Fruit fly (Drosophila melanogaster) whole organism, embryonic: ENCODE results near the gene Pex16.

Experiments used
- Aef1 ChIP-seq: fragments of 200-800 bp; sonication (Bioruptor generic); IDR thresholded peaks from 3 replicates; pipeline ENCODE4 v1.3.6; 2022; ENCODE audit warnings: missing biosample characterization, missing genetic modification characterization
- BtbVII ChIP-seq: fragments of 200-800 bp; sonication (Bioruptor generic); optimal IDR thresholded peaks from 3 replicates; lab custom pipeline; 2017; ENCODE audit warnings: missing biosample characterization, mild to moderate bottlenecking, missing genetic modification characterization
- CG10366 ChIP-seq: fragments of 200-800 bp; sonication (Bioruptor generic); IDR thresholded peaks from 2 replicates; pipeline ENCODE4 v1.3.6; 2022; ENCODE audit warnings: missing biosample characterization, missing genetic modification characterization
- CG10979 ChIP-seq: fragments of 200-800 bp; sonication (Bioruptor generic); optimal IDR thresholded peaks from 2 replicates; lab custom pipeline; 2018; ENCODE audit warnings: missing biosample characterization, mild to moderate bottlenecking, missing genetic modification characterization, moderate library complexity
- CG11504 ChIP-seq: fragments of 200-800 bp; sonication (Bioruptor generic); optimal IDR thresholded peaks from 3 replicates; lab custom pipeline; 2019; ENCODE audit warnings: missing biosample characterization, mild to moderate bottlenecking, missing genetic modification characterization, moderate library complexity
- CG11560 ChIP-seq: fragments of 200-800 bp; sonication (Bioruptor generic); IDR thresholded peaks from 3 replicates; pipeline ENCODE4 v1.3.6; 2022; ENCODE audit warnings: missing biosample characterization, missing genetic modification characterization
- CG11723 ChIP-seq: fragments of 200-800 bp; sonication (Bioruptor generic); optimal IDR thresholded peaks from 2 replicates; lab custom pipeline; 2017; ENCODE audit warnings: missing biosample characterization, mild to moderate bottlenecking, missing genetic modification characterization
- CG18476 ChIP-seq: fragments of 200-800 bp; sonication (Bioruptor generic); optimal IDR thresholded peaks from 2 replicates; lab custom pipeline; 2016; ENCODE audit warnings: missing biosample characterization, mild to moderate bottlenecking, missing genetic modification characterization
- CG2199 ChIP-seq: fragments of 200-800 bp; sonication (Bioruptor generic); IDR thresholded peaks from 3 replicates; pipeline ENCODE4 v1.3.6; 2022; ENCODE audit warnings: missing biosample characterization, missing genetic modification characterization
- CG2678 ChIP-seq: fragments of 200-800 bp; sonication (Bioruptor generic); optimal IDR thresholded peaks from 3 replicates; lab custom pipeline; 2019; ENCODE audit warnings: missing biosample characterization, mild to moderate bottlenecking, missing genetic modification characterization, moderate library complexity
- CG30403 ChIP-seq: fragments of 200-800 bp; sonication (Bioruptor generic); optimal IDR thresholded peaks from 3 replicates; lab custom pipeline; 2016; ENCODE audit warnings: missing biosample characterization, missing genetic modification characterization
- CG3163 ChIP-seq: fragments of 200-800 bp; sonication (Bioruptor generic); optimal IDR thresholded peaks from 3 replicates; lab custom pipeline; 2016; ENCODE audit warnings: missing biosample characterization, missing genetic modification characterization
- CG3726 ChIP-seq: fragments of 200-800 bp; sonication (Bioruptor generic); IDR thresholded peaks from 3 replicates; pipeline ENCODE4, ENCODE4 v1.3.6; 2022; ENCODE audit warnings: missing biosample characterization, missing genetic modification characterization
- CG3838 ChIP-seq: fragments of 200-800 bp; sonication (Bioruptor generic); optimal IDR thresholded peaks from 3 replicates; lab custom pipeline; 2016; ENCODE audit warnings: missing biosample characterization, missing genetic modification characterization
- CG4328 ChIP-seq: fragments of 200-800 bp; sonication (Bioruptor generic); optimal IDR thresholded peaks from 3 replicates; lab custom pipeline; 2017; ENCODE audit warnings: missing biosample characterization, missing genetic modification reagents, missing genetic modification characterization
- CG4820 ChIP-seq: fragments of 200-800 bp; sonication (Bioruptor generic); optimal IDR thresholded peaks from 3 replicates; lab custom pipeline; 2016; ENCODE audit warnings: missing biosample characterization, missing genetic modification characterization
- CG6791 ChIP-seq: fragments of 200-800 bp; sonication (Bioruptor generic); IDR thresholded peaks from 3 replicates; pipeline ENCODE4 v1.3.6; 2022; ENCODE audit warnings: missing biosample characterization, missing genetic modification characterization; ENCODE audit not compliant: partially characterized antibody
- CG8281 ChIP-seq: fragments of 200-800 bp; sonication (Bioruptor generic); optimal IDR thresholded peaks from 2 replicates; lab custom pipeline; 2018; ENCODE audit warnings: missing biosample characterization, mild to moderate bottlenecking, missing genetic modification characterization, moderate library complexity
- CG8478 ChIP-seq: fragments of >200 bp; optimal IDR thresholded peaks from 2 replicates; lab custom pipeline; 2018
- CG9797 ChIP-seq: fragments of 200-800 bp; sonication (Bioruptor generic); optimal IDR thresholded peaks from 3 replicates; lab custom pipeline; 2018; ENCODE audit warnings: missing biosample characterization, mild to moderate bottlenecking, missing genetic modification characterization
- CG9817 ChIP-seq: fragments of 200-800 bp; sonication (Bioruptor generic); optimal IDR thresholded peaks from 2 replicates; lab custom pipeline; 2018; ENCODE audit warnings: missing biosample characterization, mild to moderate bottlenecking, missing genetic modification characterization, moderate library complexity
- Dad ChIP-seq: fragments of 200-800 bp; sonication (Bioruptor generic); optimal IDR thresholded peaks from 3 replicates; lab custom pipeline; 2016; ENCODE audit warnings: missing biosample characterization, missing genetic modification characterization
- E2f1 ChIP-seq: fragments of 200-800 bp; sonication (Bioruptor generic); IDR thresholded peaks from 2 replicates; pipeline ENCODE4 v1.3.6; 2022; ENCODE audit warnings: missing biosample characterization, missing genetic modification characterization
- Fer1 ChIP-seq: fragments of 200-800 bp; sonication (Bioruptor generic); optimal IDR thresholded peaks from 2 replicates; lab custom pipeline; 2017; ENCODE audit warnings: missing biosample characterization, mild to moderate bottlenecking, missing genetic modification characterization
- HHEX ChIP-seq: fragments of 200-800 bp; sonication (Bioruptor generic); optimal IDR thresholded peaks from 3 replicates; lab custom pipeline; 2017; ENCODE audit warnings: missing biosample characterization, mild to moderate bottlenecking, missing genetic modification characterization, missing genetic modification reagents
- HLH4C ChIP-seq: fragments of 200-800 bp; sonication (Bioruptor generic); IDR thresholded peaks from 3 replicates; pipeline ENCODE4 v1.3.6; 2022; ENCODE audit warnings: missing biosample characterization, missing genetic modification characterization; ENCODE audit not compliant: partially characterized antibody
- Max ChIP-seq: fragments of 200-800 bp; sonication (Bioruptor generic); optimal IDR thresholded peaks from 2 replicates; lab custom pipeline; 2016; ENCODE audit warnings: missing biosample characterization, mild to moderate bottlenecking, missing genetic modification characterization
- Nf-YA ChIP-seq: fragments of 200-800 bp; sonication (Bioruptor generic); IDR thresholded peaks from 2 replicates; pipeline ENCODE4 v1.3.6; 2022; ENCODE audit warnings: missing biosample characterization, missing genetic modification characterization
- Side ChIP-seq: fragments of 200-800 bp; sonication (Bioruptor generic); optimal IDR thresholded peaks from 2 replicates; lab custom pipeline; 2016; ENCODE audit warnings: missing biosample characterization, missing genetic modification characterization
- TFAM ChIP-seq: fragments of 200-800 bp; sonication (Bioruptor generic); optimal IDR thresholded peaks from 2 replicates; lab custom pipeline; 2017; ENCODE audit warnings: missing biosample characterization, missing genetic modification characterization, inconsistent platforms
- Vsx1 ChIP-seq: fragments of 200-800 bp; sonication (Bioruptor generic); optimal IDR thresholded peaks from 2 replicates; lab custom pipeline; 2017; ENCODE audit warnings: missing biosample characterization, mild to moderate bottlenecking, missing genetic modification characterization, missing genetic modification reagents
- ase ChIP-seq: fragments of 200-800 bp; sonication (Bioruptor generic); IDR thresholded peaks from 3 replicates; pipeline ENCODE4 v1.3.6; 2022; ENCODE audit warnings: missing biosample characterization, missing genetic modification characterization
- bigmax ChIP-seq: fragments of 200-800 bp; sonication (Bioruptor generic); optimal IDR thresholded peaks from 2 replicates; lab custom pipeline; 2018; ENCODE audit warnings: missing biosample characterization, mild to moderate bottlenecking, missing genetic modification characterization
- dan ChIP-seq: fragments of 200-800 bp; sonication (Bioruptor generic); IDR thresholded peaks from 2 replicates; pipeline ENCODE4 v1.3.6; 2022; ENCODE audit warnings: missing biosample characterization, missing genetic modification characterization
- disco-r ChIP-seq: fragments of 200-800 bp; sonication (Bioruptor generic); optimal IDR thresholded peaks from 2 replicates; lab custom pipeline; 2016; ENCODE audit warnings: missing biosample characterization, missing genetic modification characterization
- dm ChIP-seq: fragments of 200-800 bp; sonication (Bioruptor generic); optimal IDR thresholded peaks from 3 replicates; lab custom pipeline; 2016; ENCODE audit warnings: missing biosample characterization, missing genetic modification characterization
- kay ChIP-seq: fragments of 200-800 bp; sonication (Bioruptor generic); optimal IDR thresholded peaks from 2 replicates; lab custom pipeline; 2016; ENCODE audit warnings: missing biosample characterization, missing genetic modification characterization
- lmd ChIP-seq: fragments of 200-800 bp; sonication (Bioruptor generic); IDR thresholded peaks from 2 replicates; pipeline ENCODE4 v1.3.6; 2022; ENCODE audit warnings: missing biosample characterization, missing genetic modification characterization
- lola ChIP-seq, 3 experiments: fragments of >200 bp in 2 of 3; fragments of 200-800 bp in 1 of 3; sonication (Bioruptor generic) in 1 of 3; optimal IDR thresholded peaks; 2 replicates each; lab custom pipeline; 2017 to 2019; ENCODE audit warnings: missing biosample characterization in 3 of 3, missing genetic modification characterization in 3 of 3, mild to moderate bottlenecking in 1 of 3, moderate library complexity in 1 of 3
- nerfin-1 ChIP-seq: fragments of 200-800 bp; sonication (Bioruptor generic); optimal IDR thresholded peaks from 3 replicates; lab custom pipeline; 2019; ENCODE audit warnings: missing biosample characterization, mild to moderate bottlenecking, missing genetic modification characterization, moderate library complexity
- p53 ChIP-seq: fragments of 200-800 bp; sonication (Bioruptor generic); optimal IDR thresholded peaks from 2 replicates; lab custom pipeline; 2016; ENCODE audit warnings: missing biosample characterization, missing genetic modification characterization
- pho ChIP-seq: fragments of 200-800 bp; sonication (Bioruptor generic); optimal IDR thresholded peaks from 2 replicates; lab custom pipeline; 2016; ENCODE audit warnings: missing biosample characterization, missing genetic modification characterization
- phol ChIP-seq: fragments of 200-800 bp; sonication (Bioruptor generic); optimal IDR thresholded peaks from 3 replicates; lab custom pipeline; 2018; ENCODE audit warnings: missing biosample characterization, mild to moderate bottlenecking, missing genetic modification characterization, moderate library complexity
- pzg ChIP-seq: fragments of 200-800 bp; sonication (Bioruptor generic); optimal IDR thresholded peaks from 3 replicates; lab custom pipeline; 2018; ENCODE audit warnings: missing biosample characterization, mild to moderate bottlenecking, missing genetic modification characterization, moderate library complexity
- ranshi ChIP-seq: fragments of 200-800 bp; sonication (Bioruptor generic); IDR thresholded peaks from 2 replicates; pipeline ENCODE4 v1.3.6; 2022; ENCODE audit warnings: missing biosample characterization, missing genetic modification characterization
- salm ChIP-seq: fragments of 200-800 bp; sonication (Bioruptor generic); optimal IDR thresholded peaks from 2 replicates; lab custom pipeline; 2018; ENCODE audit warnings: missing biosample characterization, mild to moderate bottlenecking, missing genetic modification characterization
- sisA ChIP-seq: fragments of 200-800 bp; sonication (Bioruptor generic); IDR thresholded peaks from 2 replicates; pipeline ENCODE4 v1.3.6; 2022; ENCODE audit warnings: missing biosample characterization, missing genetic modification characterization
- tna ChIP-seq: fragments of 200-800 bp; sonication (Bioruptor generic); IDR thresholded peaks from 2 replicates; pipeline ENCODE4 v1.3.6; 2022; ENCODE audit warnings: missing biosample characterization, missing genetic modification characterization; ENCODE audit not compliant: partially characterized antibody
- wdn ChIP-seq: fragments of 200-800 bp; sonication (Bioruptor generic); IDR thresholded peaks from 2 replicates; pipeline ENCODE4 v1.3.6; 2022; ENCODE audit warnings: missing biosample characterization, missing genetic modification characterization

The Pex16 gene

DNA sequence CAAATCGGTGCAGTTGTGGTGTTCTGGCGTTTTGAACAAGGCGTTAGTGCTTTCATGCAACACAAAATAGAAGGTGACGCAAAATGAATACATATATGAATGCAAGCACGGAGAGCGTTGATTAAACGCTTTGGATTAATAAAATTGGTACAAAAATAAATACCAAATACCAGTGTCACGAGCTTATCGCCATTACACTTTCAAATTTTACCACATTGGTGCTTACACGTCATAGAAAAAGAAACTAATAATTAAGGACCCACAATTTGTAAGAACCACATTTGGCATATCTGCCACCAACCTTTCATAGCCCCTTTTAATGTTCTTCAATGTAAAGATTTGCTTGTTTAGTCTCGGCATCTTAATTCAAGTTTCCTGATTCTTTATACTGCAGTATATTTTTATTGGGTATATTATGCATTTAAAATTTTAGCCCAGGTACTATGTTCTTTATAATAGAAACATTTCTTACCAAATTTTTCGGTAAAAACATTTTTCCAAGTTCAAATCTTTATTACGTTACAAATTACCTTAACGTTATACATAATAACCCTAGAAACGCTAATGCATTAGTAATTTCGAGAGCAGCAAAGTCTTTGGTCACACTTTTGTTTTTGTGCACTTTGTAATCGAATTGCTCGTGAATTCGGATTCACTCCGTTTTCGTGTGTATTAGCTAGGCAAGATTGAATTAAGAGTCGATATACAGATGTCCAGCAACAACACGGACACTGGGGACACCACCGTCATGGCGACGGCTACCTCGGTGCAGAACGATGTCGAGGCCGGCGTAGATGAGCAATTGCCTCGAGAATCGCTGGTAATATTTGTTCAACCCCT, at the start of gene Pex16, which contains the start of gene Pex14 (continued):
- TF ChIP-seq phol: peak; percentile 80
- TF ChIP-seq ranshi (GFP tag; lab: Robert Waterston, UW): peak; percentile 71
- TF ChIP-seq CG11723 (GFP tag; lab: Kevin White, UChicago): peak; percentile 30
- TF ChIP-seq wdn: peak; percentile 37; the same call in 1 of the 2 replicates
- TF ChIP-seq bigmax (GFP tag; lab: Kevin White, UChicago): no peak
- peak; percentile 76 for TF ChIP-seq CG9817 (tag; lab: Kevin White, UChicago)
- peak; percentile 32 for TF ChIP-seq nerfin-1 (tag; lab: Kevin White, UChicago)
- no peak for TF ChIP-seq TFAM (GFP tag; lab: Kevin White, UChicago)
- peak; percentile 71 for TF ChIP-seq p53 (GFP tag; lab: Kevin White, UChicago)
- TF ChIP-seq E2f1 (GFP tag; lab: Robert Waterston, UW): peak; percentile 62; the same call in 1 of the 2 replicates
- TF ChIP-seq sisA (GFP tag; lab: Robert Waterston, UW): peak; percentile 78
- TF ChIP-seq CG6791 (GFP tag; lab: Robert Waterston, UW): no peak
- no peak for TF ChIP-seq Vsx1
- TF ChIP-seq HHEX (GFP tag; lab: Kevin White, UChicago): peak; percentile 31
- TF ChIP-seq CG30403: peak; percentile 84
- TF ChIP-seq CG9797 (GFP tag; lab: Kevin White, UChicago): peak; percentile 47
- TF ChIP-seq CG10979 (tag; lab: Kevin White, UChicago): peak; percentile 39
- peak; percentile 26 for TF ChIP-seq CG3838
- TF ChIP-seq CG11560 (tag; lab: Robert Waterston, UW): peak; percentile 46; the same call in 1 of the 3 replicates
- TF ChIP-seq kay (GFP tag; lab: Kevin White, UChicago): peak; percentile 49
- TF ChIP-seq Aef1 (GFP tag; lab: Robert Waterston, UW): peak; percentile 67
- TF ChIP-seq CG3726 (GFP tag; lab: Robert Waterston, UW): peak; percentile 66; the same call in 1 of the 3 replicates
- no peak for TF ChIP-seq BtbVII (GFP tag; lab: Kevin White, UChicago)
- TF ChIP-seq CG2199 (GFP tag; lab: Robert Waterston, UW): peak; percentile 75; the same call in 2 of the 3 replicates
- peak; percentile 48 for TF ChIP-seq dm
- TF ChIP-seq ase: peak; percentile 69; the same call in 2 of the 3 replicates
- peak; percentile 36 for TF ChIP-seq CG3163 (GFP tag; lab: Kevin White, UChicago)
- peak; percentile 47 for TF ChIP-seq CG4328
- peak; percentile 68 for TF ChIP-seq Side (GFP tag; lab: Kevin White, UChicago)
- TF ChIP-seq pho (GFP tag; lab: Kevin White, UChicago): peak; percentile 87
- TF ChIP-seq CG11504 (tag; lab: Kevin White, UChicago): no peak
- peak; percentile 51 for TF ChIP-seq CG18476 (GFP tag; lab: Kevin White, UChicago)
- TF ChIP-seq Nf-YA: no peak
- TF ChIP-seq CG2678 (tag; lab: Kevin White, UChicago): peak; percentile 70
- peak; percentile 80 for TF ChIP-seq lmd
- TF ChIP-seq salm (tag; lab: Kevin White, UChicago): no peak
- peak; percentile 48 for TF ChIP-seq disco-r (GFP tag; lab: Kevin White, UChicago)
- TF ChIP-seq lola (GFP tag; optimal IDR thresholded peaks at IDR 0.05; lab: Kevin White, UChicago): peak in 1 of 3 experiments; percentile 72
- TF ChIP-seq pzg (GFP tag; lab: Kevin White, UChicago): peak; percentile 56
- 0 out of 2 replicates have a peak, but pooled peaks have one; percentile 36 for TF ChIP-seq dan (GFP tag; lab: Robert Waterston, UW)
- no peak for TF ChIP-seq CG8478 (lab: Kevin White, UChicago)
- peak; percentile 45 for TF ChIP-seq CG4820 (GFP tag; lab: Kevin White, UChicago)
- TF ChIP-seq Fer1: peak; percentile 15
- no peak for TF ChIP-seq tna
- peak; percentile 53 for TF ChIP-seq Max (GFP tag; lab: Kevin White, UChicago)
- TF ChIP-seq CG10366 (GFP tag; lab: Robert Waterston, UW): peak; percentile 73
- peak; percentile 10 for TF ChIP-seq CG8281 (tag; lab: Kevin White, UChicago)
- peak; percentile 65 for TF ChIP-seq Dad (GFP tag; lab: Kevin White, UChicago)
- TF ChIP-seq HLH4C (GFP tag; lab: Robert Waterston, UW): no peak
